Worm (Caenorhabditis elegans) whole organism, L3 larva: ENCODE measurements around the gene decr-1.3.

Experiments
- ama-1 ChIP-seq: fragments of 150-350 bp; optimal IDR thresholded peaks from 2 replicates; lab custom pipeline; 2018
- ceh-9 ChIP-seq: sonication (generic microtip); optimal IDR thresholded peaks from 2 replicates; lab custom pipeline; 2018; ENCODE audit warnings: missing biosample characterization, missing genetic modification characterization
- egl-27 ChIP-seq: sonication (generic microtip); optimal IDR thresholded peaks from 4 replicates; lab custom pipeline; 2017; ENCODE audit warnings: missing biosample characterization, missing genetic modification reagents, missing genetic modification characterization
- elt-3 ChIP-seq, 3 experiments: fragments of 150-350 bp in 1 of 3; sonication (generic microtip) in 2 of 3; optimal IDR thresholded peaks; 2 replicates in 2 of 3; 4 replicates in 1 of 3; lab custom pipeline; 2014 to 2017; ENCODE audit warnings: missing biosample characterization in 3 of 3, missing genetic modification characterization in 3 of 3
- pha-4 ChIP-seq: fragments of 150-350 bp; optimal IDR thresholded peaks from 2 replicates; lab custom pipeline; 2014; ENCODE audit warnings: missing biosample characterization, missing genetic modification reagents, missing genetic modification characterization

DNA sequence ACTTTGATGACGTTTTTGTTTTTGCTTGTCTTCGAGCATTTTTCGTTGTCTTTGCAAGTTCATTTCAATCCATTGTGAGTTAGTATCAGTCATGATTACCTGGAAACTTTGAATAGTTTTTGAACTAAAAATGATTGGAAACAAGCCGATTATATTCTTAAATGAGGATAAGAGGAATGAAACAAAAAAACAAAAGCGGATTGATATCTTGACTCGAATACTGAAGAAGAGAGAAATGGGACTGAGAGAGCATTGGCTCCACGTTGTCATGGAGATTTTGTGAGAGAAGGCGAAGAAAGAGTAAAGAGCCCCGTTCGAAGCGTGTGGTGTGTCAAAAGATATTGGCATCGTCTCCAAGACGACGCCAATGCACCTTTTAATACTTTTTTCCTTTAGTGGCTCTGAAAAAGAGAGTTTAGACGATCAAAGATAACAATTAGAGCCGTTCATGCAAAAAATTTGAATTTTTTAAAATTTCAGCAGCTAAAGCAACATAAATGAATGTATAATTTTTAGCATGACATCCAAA is 16.4 kb downstream of the decr-1.3 start, which contains the start of the genes tub-1 and tmem-138:
- TF ChIP-seq ama-1 (lab: Kevin White, UChicago) (no peak), ceh-9 (tag; lab: Kevin White, UChicago) (no peak), pha-4 (tag; lab: Kevin White, UChicago) (no peak), elt-3 (tag; optimal IDR thresholded peaks at IDR 0.05; lab: Kevin White, UChicago) (no peak), egl-27 (tag; lab: Kevin White, UChicago) (no peak)
